Worm (Caenorhabditis elegans) whole organism, L2 larva: ENCODE data around the gene F44B9.9.

ENCODE experiments used
- C34F6.9 ChIP-seq: fragments of 150-350 bp; optimal IDR thresholded peaks from 2 replicates; lab custom pipeline; 2014; ENCODE audit warnings: missing biosample characterization, missing genetic modification characterization
- F13H6.1 ChIP-seq: sonication (generic microtip); optimal IDR thresholded peaks from 2 replicates; lab custom pipeline; 2016; ENCODE audit warnings: missing genetic modification characterization, missing compliant biosample characterization
- R02D3.7 ChIP-seq: fragments of 150-350 bp; optimal IDR thresholded peaks from 2 replicates; lab custom pipeline; 2014; ENCODE audit warnings: missing biosample characterization, missing genetic modification characterization
- ZK546.5 ChIP-seq: sonication (generic microtip); optimal IDR thresholded peaks from 2 replicates; lab custom pipeline; 2017; ENCODE audit warnings: missing biosample characterization, missing genetic modification characterization
- aly-2 ChIP-seq: fragments of 150-350 bp; optimal IDR thresholded peaks from 2 replicates; lab custom pipeline; 2014; ENCODE audit warnings: missing biosample characterization, missing genetic modification characterization
- ama-1 ChIP-seq: fragments of 150-350 bp; optimal IDR thresholded peaks from 2 replicates; lab custom pipeline; 2018; ENCODE audit warnings: inconsistent platforms
- blmp-1 ChIP-seq: sonication (generic microtip); optimal IDR thresholded peaks from 2 replicates; lab custom pipeline; 2017; ENCODE audit warnings: missing genetic modification characterization, mild to moderate bottlenecking, missing compliant biosample characterization, antibody characterized with exemption, moderate library complexity; ENCODE audit not compliant: insufficient read depth
- ceh-16 ChIP-seq: fragments of 150-350 bp; optimal IDR thresholded peaks from 2 replicates; lab custom pipeline; 2014; ENCODE audit warnings: missing biosample characterization, missing genetic modification characterization
- ceh-82 ChIP-seq: fragments of 150-350 bp; optimal IDR thresholded peaks from 2 replicates; lab custom pipeline; 2014; ENCODE audit warnings: missing biosample characterization, missing genetic modification characterization
- crh-2 ChIP-seq: sonication (generic microtip); optimal IDR thresholded peaks from 2 replicates; lab custom pipeline; 2017; ENCODE audit warnings: missing biosample characterization, missing genetic modification characterization
- dmd-4 ChIP-seq: sonication (generic microtip); optimal IDR thresholded peaks from 2 replicates; lab custom pipeline; 2017; ENCODE audit warnings: missing biosample characterization, missing genetic modification characterization
- egl-27 ChIP-seq: sonication (generic microtip); optimal IDR thresholded peaks from 3 replicates; lab custom pipeline; 2017; ENCODE audit warnings: missing biosample characterization, missing genetic modification reagents, missing genetic modification characterization
- elt-1 ChIP-seq: fragments of 150-350 bp; optimal IDR thresholded peaks from 2 replicates; lab custom pipeline; 2014; ENCODE audit warnings: missing biosample characterization, missing genetic modification characterization
- fos-1 ChIP-seq: fragments of 150-350 bp; optimal IDR thresholded peaks from 2 replicates; lab custom pipeline; 2014; ENCODE audit warnings: missing biosample characterization, missing genetic modification characterization
- gmeb-1 ChIP-seq: fragments of 150-350 bp; optimal IDR thresholded peaks from 2 replicates; lab custom pipeline; 2014; ENCODE audit warnings: missing biosample characterization, missing genetic modification characterization
- lin-11 ChIP-seq: fragments of 150-350 bp; sonication (generic microtip); optimal IDR thresholded peaks from 2 replicates; lab custom pipeline; 2014; ENCODE audit warnings: missing biosample characterization, missing genetic modification characterization, inconsistent platforms, mixed read lengths
- lin-13 ChIP-seq: fragments of 150-350 bp; optimal IDR thresholded peaks from 2 replicates; lab custom pipeline; 2014; ENCODE audit warnings: missing biosample characterization, missing genetic modification reagents, missing genetic modification characterization
- lin-39 ChIP-seq: fragments of 150-350 bp; optimal IDR thresholded peaks from 2 replicates; lab custom pipeline; 2014; ENCODE audit warnings: missing biosample characterization, missing genetic modification reagents, missing genetic modification characterization
- lsy-2 ChIP-seq, 2 experiments: fragments of 150-350 bp in 1 of 2; sonication (generic microtip) in 1 of 2; optimal IDR thresholded peaks; 2 replicates each; lab custom pipeline; 2014 to 2017; ENCODE audit warnings: missing biosample characterization in 2 of 2, missing genetic modification characterization in 2 of 2
- mbf-1 ChIP-seq: sonication (generic microtip); optimal IDR thresholded peaks from 2 replicates; lab custom pipeline; 2017; ENCODE audit warnings: missing biosample characterization, missing genetic modification characterization
- nhr-10 ChIP-seq: sonication (generic microtip); optimal IDR thresholded peaks from 2 replicates; lab custom pipeline; 2017; ENCODE audit warnings: missing biosample characterization, missing genetic modification characterization
- nhr-11 ChIP-seq: fragments of 150-350 bp; optimal IDR thresholded peaks from 2 replicates; lab custom pipeline; 2014; ENCODE audit warnings: missing biosample characterization, missing genetic modification characterization
- nhr-12 ChIP-seq: fragments of 150-350 bp; optimal IDR thresholded peaks from 2 replicates; lab custom pipeline; 2014; ENCODE audit warnings: missing biosample characterization, missing genetic modification characterization
- nhr-129 ChIP-seq: fragments of 150-350 bp; optimal IDR thresholded peaks from 2 replicates; lab custom pipeline; 2014; ENCODE audit warnings: missing biosample characterization, missing genetic modification characterization
- nhr-21 ChIP-seq: fragments of 150-350 bp; optimal IDR thresholded peaks from 2 replicates; lab custom pipeline; 2014; ENCODE audit warnings: missing biosample characterization, missing genetic modification characterization
- nhr-237 ChIP-seq: fragments of 150-350 bp; optimal IDR thresholded peaks from 2 replicates; lab custom pipeline; 2014; ENCODE audit warnings: missing biosample characterization, missing genetic modification characterization
- nhr-25 ChIP-seq: fragments of 150-350 bp; sonication (generic microtip); optimal IDR thresholded peaks from 3 replicates; lab custom pipeline; 2014; ENCODE audit warnings: missing biosample characterization, missing genetic modification characterization
- nhr-6 ChIP-seq: fragments of 150-350 bp; optimal IDR thresholded peaks from 2 replicates; lab custom pipeline; 2014; ENCODE audit warnings: missing biosample characterization, missing genetic modification characterization
- peb-1 ChIP-seq: fragments of 150-350 bp; optimal IDR thresholded peaks from 2 replicates; lab custom pipeline; 2014; ENCODE audit warnings: missing biosample characterization, missing genetic modification characterization
- sem-4 ChIP-seq: fragments of 150-350 bp; optimal IDR thresholded peaks from 2 replicates; lab custom pipeline; 2014; ENCODE audit warnings: missing biosample characterization, missing genetic modification reagents, missing genetic modification characterization
- sma-3 ChIP-seq: sonication (generic microtip); optimal IDR thresholded peaks from 2 replicates; lab custom pipeline; 2016; ENCODE audit warnings: missing genetic modification reagents, missing genetic modification characterization, missing compliant biosample characterization
- sma-9 ChIP-seq, 2 experiments: fragments of 150-350 bp in 1 of 2; sonication (generic microtip) in 1 of 2; optimal IDR thresholded peaks; 2 replicates each; lab custom pipeline; 2014 to 2016; ENCODE audit warnings: missing genetic modification characterization in 2 of 2, mild to moderate bottlenecking in 1 of 2, missing biosample characterization in 1 of 2, missing compliant biosample characterization in 1 of 2, missing genetic modification reagents in 1 of 2, moderate library complexity in 1 of 2
- unc-39 ChIP-seq: fragments of 150-350 bp; optimal IDR thresholded peaks from 2 replicates; lab custom pipeline; 2014; ENCODE audit warnings: missing biosample characterization, missing genetic modification characterization
- unc-62 ChIP-seq: fragments of 150-350 bp; optimal IDR thresholded peaks from 2 replicates; lab custom pipeline; 2014; ENCODE audit warnings: missing biosample characterization, missing genetic modification reagents, missing genetic modification characterization
- zag-1 ChIP-seq: fragments of 150-350 bp; optimal IDR thresholded peaks from 2 replicates; lab custom pipeline; 2014; ENCODE audit warnings: missing biosample characterization, missing genetic modification characterization
- ztf-1 ChIP-seq: fragments of 200-800 bp; sonication (Bioruptor generic); conservative IDR thresholded peaks from 2 replicates; pipeline ENCODE4 v1.3.6; 2022; ENCODE audit warnings: missing genetic modification characterization, missing compliant biosample characterization
- ztf-11 ChIP-seq: sonication (generic microtip); optimal IDR thresholded peaks from 2 replicates; lab custom pipeline; 2017; ENCODE audit warnings: missing biosample characterization, missing genetic modification characterization
- ztf-4 ChIP-seq: fragments of 150-350 bp; optimal IDR thresholded peaks from 2 replicates; lab custom pipeline; 2014; ENCODE audit warnings: missing biosample characterization, missing genetic modification characterization

Gene F44B9.9

DNA sequence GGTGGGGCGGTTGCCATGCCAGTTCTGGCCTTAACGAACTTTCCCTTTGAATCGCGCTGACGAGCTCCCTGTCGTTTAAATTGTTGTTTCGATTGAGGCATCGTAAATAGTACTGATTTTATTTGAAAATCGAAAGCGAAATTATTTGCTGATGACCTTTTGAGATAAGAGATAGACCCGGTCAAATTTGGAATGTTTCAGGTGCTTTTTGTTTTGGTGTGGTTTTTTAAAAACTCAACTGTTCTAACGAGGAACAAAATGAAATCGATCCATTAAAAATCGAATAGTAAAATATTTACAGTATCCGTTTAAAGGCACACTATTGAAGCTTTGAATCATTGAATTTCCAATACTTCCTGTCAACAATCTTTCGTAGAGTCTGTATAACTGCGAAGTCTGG, 11.9 kb upstream of the F44B9.9 start, which contains the start of gene K12H4.6:
Gene K12H4.6, minus strand, starts transcription at position 101 of the 400 bp plus-strand sequence.
- TF ChIP-seq ztf-4 = no peak
- no peak for TF ChIP-seq sma-3 (GFP tag; lab: Kevin White, UChicago)
- TF ChIP-seq zag-1 (tag; lab: Kevin White, UChicago) = no peak
- TF ChIP-seq peb-1 (tag; lab: Kevin White, UChicago) = no peak
- TF ChIP-seq aly-2 = no peak
- TF ChIP-seq ama-1 (lab: Kevin White, UChicago) = no peak
- no peak for TF ChIP-seq ztf-11
- TF ChIP-seq nhr-6 (tag; lab: Kevin White, UChicago) = no peak
- TF ChIP-seq nhr-21 (tag; lab: Kevin White, UChicago) = no peak
- TF ChIP-seq sma-9 (GFP tag; optimal IDR thresholded peaks at IDR 0.05; lab: Kevin White, UChicago) = no peak
- no peak for TF ChIP-seq sma-9 (tag; optimal IDR thresholded peaks at IDR 0.05; lab: Kevin White, UChicago)
- TF ChIP-seq lin-39 = no peak
- no peak for TF ChIP-seq lin-11 (tag; lab: Kevin White, UChicago)
- TF ChIP-seq lsy-2 (tag; optimal IDR thresholded peaks at IDR 0.05; lab: Kevin White, UChicago) = no peak
- TF ChIP-seq, all 48 proteins: peak for 0

DNA sequence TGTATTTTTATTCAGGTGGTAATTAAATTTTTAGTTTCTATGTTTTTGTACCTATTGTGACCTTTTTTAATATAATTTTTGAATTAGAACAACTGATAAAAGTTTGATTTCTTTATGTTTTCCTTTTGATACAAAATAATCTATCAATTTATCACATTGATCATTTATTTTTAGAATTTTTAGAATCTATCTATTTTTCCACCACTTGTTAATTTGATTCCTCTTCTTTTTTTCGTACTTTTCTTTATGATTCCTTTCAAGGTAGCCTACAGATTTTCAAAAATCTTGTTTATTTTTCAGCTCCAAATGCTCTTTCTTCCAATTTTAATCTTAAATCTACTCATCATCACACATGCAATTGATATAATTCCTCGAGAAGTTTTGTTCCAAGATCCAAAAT, 7.1 kb upstream of the F44B9.9 start, which contains the start of gene dpf-6:
Gene dpf-6, plus strand, starts transcription at position 301 of the 400 bp plus-strand sequence.
- TF ChIP-seq unc-39 (no peak), crh-2 (tag; lab: Kevin White, UChicago) (no peak), nhr-6 (tag; lab: Kevin White, UChicago) (no peak), nhr-10 (tag; lab: Kevin White, UChicago) (no peak), unc-62 (no peak), R02D3.7 (tag; lab: Kevin White, UChicago) (no peak)

- TF ChIP-seq blmp-1 (tag; lab: Kevin White, UChicago) (peak; percentile 2), unc-62 (no peak), sma-9 (GFP tag; optimal IDR thresholded peaks at IDR 0.05; lab: Kevin White, UChicago) (peak; percentile 58), sma-9 (tag; optimal IDR thresholded peaks at IDR 0.05; lab: Kevin White, UChicago) (no peak)
These were observed 5.6 kb upstream of the F44B9.9 start for ce11 chrIII:8036497-8036896.

- TF ChIP-seq peb-1 (tag; lab: Kevin White, UChicago) (no peak), sma-9 (GFP tag; optimal IDR thresholded peaks at IDR 0.05; lab: Kevin White, UChicago) (peak; percentile 19), sma-9 (tag; optimal IDR thresholded peaks at IDR 0.05; lab: Kevin White, UChicago) (no peak), gmeb-1 (no peak), ztf-4 (no peak), nhr-25 (tag; lab: Kevin White, UChicago) (peak; percentile 26)
These were observed 5.2 kb upstream of the F44B9.9 start for ce11 chrIII:8036050-8036449.

ce11 chrIII:8033534-8033933, 2.7 kb upstream of the F44B9.9 start, which contains the start of gene F44B9.10:
F44B9.10 (minus strand) TSS chrIII:8033634.
- TF ChIP-seq elt-1 (tag; lab: Kevin White, UChicago) (no peak), nhr-11 (no peak), aly-2 (no peak), nhr-12 (tag; lab: Kevin White, UChicago) (no peak), lin-11 (tag; lab: Kevin White, UChicago) (no peak), mbf-1 (tag; lab: Kevin White, UChicago) (no peak), ama-1 (lab: Kevin White, UChicago) (no peak), peb-1 (tag; lab: Kevin White, UChicago) (no peak), blmp-1 (tag; lab: Kevin White, UChicago) (no peak), nhr-6 (tag; lab: Kevin White, UChicago) (no peak), dmd-4 (tag; lab: Kevin White, UChicago) (no peak), egl-27 (no peak), sem-4 (tag; lab: Kevin White, UChicago) (no peak)

ce11 chrIII:8029487-8029886, 1.4 kb downstream of the F44B9.9 start, which contains the start of gene F44B9.8:
F44B9.8 (minus strand) TSS chrIII:8029649.
- TF ChIP-seq elt-1 (tag; lab: Kevin White, UChicago) (no peak), F13H6.1 (tag; lab: Kevin White, UChicago) (peak; percentile 69), crh-2 (tag; lab: Kevin White, UChicago) (peak; percentile 81), fos-1 (peak; percentile 38), unc-39 (no peak), ztf-1 (GFP tag; lab: Robert Waterston, UW) (no peak), aly-2 (no peak), lin-13 (GFP tag; lab: Kevin White, UChicago) (peak; percentile 63), sma-3 (GFP tag; lab: Kevin White, UChicago) (peak; percentile 57), ceh-16 (tag; lab: Kevin White, UChicago) (no peak), ama-1 (lab: Kevin White, UChicago) (no peak), sma-9 (GFP tag; optimal IDR thresholded peaks at IDR 0.05; lab: Kevin White, UChicago) (peak; percentile 50), sma-9 (tag; optimal IDR thresholded peaks at IDR 0.05; lab: Kevin White, UChicago) (no peak), mbf-1 (tag; lab: Kevin White, UChicago) (no peak), nhr-11 (no peak), C34F6.9 (tag; lab: Kevin White, UChicago) (peak; percentile 41), ceh-82 (tag; lab: Kevin White, UChicago) (no peak), lsy-2 (tag; optimal IDR thresholded peaks at IDR 0.05; lab: Kevin White, UChicago) (peak; percentile 15 to 83), sem-4 (tag; lab: Kevin White, UChicago) (peak; percentile 40), ztf-11 (no peak), nhr-25 (tag; lab: Kevin White, UChicago) (peak; percentile 75), nhr-129 (tag; lab: Kevin White, UChicago) (no peak), lin-11 (tag; lab: Kevin White, UChicago) (no peak), nhr-237 (tag; lab: Kevin White, UChicago) (no peak), lin-39 (no peak), R02D3.7 (tag; lab: Kevin White, UChicago) (no peak), gmeb-1 (peak; percentile 71), ZK546.5 (tag; lab: Kevin White, UChicago) (no peak), blmp-1 (tag; lab: Kevin White, UChicago) (peak; percentile 23), ztf-4 (no peak), zag-1 (tag; lab: Kevin White, UChicago) (no peak)
